Fruit fly (Drosophila melanogaster) whole organism, prepupa: ENCODE measurements around the gene HIPP1.
A peak's percentile ranks its signal among the peaks of the same experiment; 100 is the strongest.

Experiments
- CG10631 ChIP-seq: fragments of 200-800 bp; sonication (Bioruptor generic); optimal IDR thresholded peaks from 2 replicates; lab custom pipeline; 2016; ENCODE audit warnings: missing biosample characterization, missing genetic modification characterization
- CG10669 ChIP-seq: fragments of 200-800 bp; sonication (Bioruptor generic); optimal IDR thresholded peaks from 3 replicates; lab custom pipeline; 2018; ENCODE audit warnings: missing biosample characterization, mild to moderate bottlenecking, missing genetic modification characterization, moderate library complexity
- CG11762 ChIP-seq: fragments of 200-800 bp; sonication (Bioruptor generic); optimal IDR thresholded peaks from 3 replicates; lab custom pipeline; 2016; ENCODE audit warnings: missing biosample characterization, missing genetic modification characterization; ENCODE audit not compliant: insufficient read depth
- CG11902 ChIP-seq: fragments of 200-800 bp; sonication (Bioruptor generic); optimal IDR thresholded peaks from 3 replicates; lab custom pipeline; 2016; ENCODE audit warnings: missing biosample characterization, missing genetic modification characterization
- CG15336 ChIP-seq: fragments of 200-800 bp; sonication (Bioruptor generic); IDR thresholded peaks from 2 replicates; pipeline ENCODE4 v1.3.6; 2022; ENCODE audit warnings: missing biosample characterization, missing genetic modification characterization
- CG1621 ChIP-seq: fragments of 200-800 bp; sonication (Bioruptor generic); optimal IDR thresholded peaks from 3 replicates; lab custom pipeline; 2018; ENCODE audit warnings: missing biosample characterization, mild to moderate bottlenecking, missing genetic modification characterization
- CG16779 ChIP-seq: fragments of 200-800 bp; sonication (Bioruptor generic); optimal IDR thresholded peaks from 3 replicates; lab custom pipeline; 2017; ENCODE audit warnings: missing biosample characterization, mild to moderate bottlenecking, missing genetic modification characterization
- CG31627 ChIP-seq: fragments of 200-800 bp; sonication (Bioruptor generic); optimal IDR thresholded peaks from 3 replicates; lab custom pipeline; 2016; ENCODE audit warnings: missing biosample characterization, missing genetic modification characterization
- CG3919 ChIP-seq: fragments of 200-800 bp; sonication (Bioruptor generic); optimal IDR thresholded peaks from 3 replicates; lab custom pipeline; 2016; ENCODE audit warnings: missing biosample characterization, missing genetic modification characterization
- CG4318 ChIP-seq: fragments of 200-800 bp; sonication (Bioruptor generic); optimal IDR thresholded peaks from 3 replicates; lab custom pipeline; 2017; ENCODE audit warnings: missing biosample characterization, mild to moderate bottlenecking, missing genetic modification characterization
- CG6163 ChIP-seq: fragments of 200-800 bp; sonication (Bioruptor generic); IDR thresholded peaks from 3 replicates; pipeline ENCODE4 v1.3.6; 2022; ENCODE audit warnings: missing biosample characterization, missing genetic modification characterization
- CG6808 ChIP-seq: fragments of 200-800 bp; sonication (Bioruptor generic); optimal IDR thresholded peaks from 3 replicates; lab custom pipeline; 2017; ENCODE audit warnings: missing biosample characterization, missing genetic modification characterization, mild to moderate bottlenecking, moderate library complexity, missing genetic modification reagents
- CG6854 ChIP-seq: fragments of 200-800 bp; sonication (Bioruptor generic); optimal IDR thresholded peaks from 2 replicates; lab custom pipeline; 2017; ENCODE audit warnings: missing biosample characterization, mild to moderate bottlenecking, missing genetic modification characterization
- CG7368 ChIP-seq: fragments of 200-800 bp; sonication (Bioruptor generic); optimal IDR thresholded peaks from 3 replicates; lab custom pipeline; 2016; ENCODE audit warnings: missing biosample characterization, missing genetic modification characterization
- CG8119 ChIP-seq: fragments of 200-800 bp; sonication (Bioruptor generic); IDR thresholded peaks from 3 replicates; pipeline ENCODE4 v1.3.6; 2022; ENCODE audit warnings: missing biosample characterization, missing genetic modification characterization
- CG8319 ChIP-seq: fragments of 200-800 bp; sonication (Bioruptor generic); optimal IDR thresholded peaks from 3 replicates; lab custom pipeline; 2016; ENCODE audit warnings: missing biosample characterization, missing genetic modification characterization
- CG8632 ChIP-seq: fragments of 200-800 bp; sonication (Bioruptor generic); optimal IDR thresholded peaks from 3 replicates; lab custom pipeline; 2016; ENCODE audit warnings: missing biosample characterization, missing genetic modification characterization
- Eip75B ChIP-seq: fragments of 200-800 bp; sonication (Bioruptor generic); optimal IDR thresholded peaks from 3 replicates; lab custom pipeline; 2016; ENCODE audit warnings: missing biosample characterization, missing genetic modification characterization
- Eip78C ChIP-seq: fragments of 200-800 bp; sonication (Bioruptor generic); peaks from one replicate; lab custom pipeline; 2016; ENCODE audit warnings: missing biosample characterization, missing genetic modification characterization
- Ets96B ChIP-seq: fragments of 200-800 bp; optimal IDR thresholded peaks from 2 replicates; lab custom pipeline; 2019; ENCODE audit warnings: missing biosample characterization, mild to moderate bottlenecking, missing genetic modification characterization, moderate library complexity
- Gug ChIP-seq: fragments of 200-800 bp; sonication (Bioruptor generic); IDR thresholded peaks from 2 replicates; pipeline ENCODE4 v1.3.6; 2022; ENCODE audit warnings: missing biosample characterization, missing genetic modification characterization
- Hr38 ChIP-seq: sonication (Bioruptor generic); optimal IDR thresholded peaks from 2 replicates; lab custom pipeline; 2016; ENCODE audit warnings: missing biosample characterization, missing genetic modification characterization
- Hr39 ChIP-seq: fragments of 200-800 bp; sonication (Bioruptor generic); optimal IDR thresholded peaks from 2 replicates; lab custom pipeline; 2016; ENCODE audit warnings: missing biosample characterization, missing genetic modification characterization
- Hr4 ChIP-seq: fragments of 200-800 bp; sonication (Bioruptor generic); optimal IDR thresholded peaks from 3 replicates; lab custom pipeline; 2016; ENCODE audit warnings: missing biosample characterization, missing genetic modification characterization
- Met ChIP-seq: fragments of 200-800 bp; sonication (Bioruptor generic); optimal IDR thresholded peaks from 3 replicates; lab custom pipeline; 2016; ENCODE audit warnings: missing biosample characterization, missing genetic modification characterization
- OdsH ChIP-seq: fragments of 200-800 bp; sonication (Bioruptor generic); optimal IDR thresholded peaks from 3 replicates; lab custom pipeline; 2016; ENCODE audit warnings: missing biosample characterization, missing genetic modification characterization
- Smox ChIP-seq: fragments of 200-800 bp; sonication (Bioruptor generic); optimal IDR thresholded peaks from 3 replicates; lab custom pipeline; 2016; ENCODE audit warnings: missing biosample characterization, missing genetic modification characterization
- Sox102F ChIP-seq: fragments of 200-800 bp; sonication (Bioruptor generic); optimal IDR thresholded peaks from 2 replicates; lab custom pipeline; 2016; ENCODE audit warnings: missing biosample characterization, mild to moderate bottlenecking, missing genetic modification characterization
- Sox14 ChIP-seq: fragments of 200-800 bp; sonication (Bioruptor generic); optimal IDR thresholded peaks from 3 replicates; lab custom pipeline; 2016; ENCODE audit warnings: missing biosample characterization, missing genetic modification characterization
- Sox15 ChIP-seq: fragments of 200-800 bp; sonication (Bioruptor generic); optimal IDR thresholded peaks from 3 replicates; lab custom pipeline; 2016; ENCODE audit warnings: missing biosample characterization, missing genetic modification characterization
- acj6 ChIP-seq: fragments of 200-800 bp; sonication (Bioruptor generic); optimal IDR thresholded peaks from 3 replicates; lab custom pipeline; 2016; ENCODE audit warnings: missing biosample characterization, missing genetic modification characterization
- cyc ChIP-seq: fragments of 200-800 bp; sonication (Bioruptor generic); optimal IDR thresholded peaks from 3 replicates; lab custom pipeline; 2016; ENCODE audit warnings: missing biosample characterization, missing genetic modification characterization
- eg ChIP-seq: fragments of 200-800 bp; sonication (Bioruptor generic); IDR thresholded peaks from 3 replicates; pipeline ENCODE4 v1.3.6; 2022; ENCODE audit warnings: missing biosample characterization, missing genetic modification characterization
- fd59A ChIP-seq: fragments of 200-800 bp; sonication (Bioruptor generic); optimal IDR thresholded peaks from 2 replicates; lab custom pipeline; 2017; ENCODE audit warnings: missing biosample characterization, mild to moderate bottlenecking, missing genetic modification characterization, missing genetic modification reagents
- fd85E ChIP-seq: fragments of 200-800 bp; sonication (Bioruptor generic); optimal IDR thresholded peaks from 3 replicates; lab custom pipeline; 2016; ENCODE audit warnings: missing biosample characterization, missing genetic modification characterization
- fkh ChIP-seq: fragments of 200-800 bp; sonication (Bioruptor generic); optimal IDR thresholded peaks from 3 replicates; lab custom pipeline; 2017; ENCODE audit warnings: missing biosample characterization, mild to moderate bottlenecking, missing genetic modification characterization, moderate library complexity
- lz ChIP-seq: fragments of 200-800 bp; sonication (Bioruptor generic); optimal IDR thresholded peaks from 3 replicates; lab custom pipeline; 2016; ENCODE audit warnings: missing biosample characterization, missing genetic modification characterization
- net ChIP-seq: fragments of 200-800 bp; sonication (Bioruptor generic); optimal IDR thresholded peaks from 3 replicates; lab custom pipeline; 2016; ENCODE audit warnings: missing biosample characterization, missing genetic modification characterization
- spab ChIP-seq: fragments of 200-800 bp; sonication (Bioruptor generic); optimal IDR thresholded peaks from 2 replicates; lab custom pipeline; 2017; ENCODE audit warnings: missing biosample characterization, mild to moderate bottlenecking, missing genetic modification characterization, missing genetic modification reagents
- svp ChIP-seq: fragments of 200-800 bp; sonication (Bioruptor generic); peaks from one replicate; lab custom pipeline; 2016; ENCODE audit warnings: missing biosample characterization, missing genetic modification characterization
- topi ChIP-seq: fragments of 200-800 bp; sonication (Bioruptor generic); optimal IDR thresholded peaks from 3 replicates; lab custom pipeline; 2016; ENCODE audit warnings: missing biosample characterization, missing genetic modification characterization
- vri ChIP-seq: fragments of 200-800 bp; sonication (Bioruptor generic); optimal IDR thresholded peaks from 3 replicates; lab custom pipeline; 2016; ENCODE audit warnings: missing biosample characterization, mild to moderate bottlenecking, missing genetic modification characterization

HIPP1 gene

DNA sequence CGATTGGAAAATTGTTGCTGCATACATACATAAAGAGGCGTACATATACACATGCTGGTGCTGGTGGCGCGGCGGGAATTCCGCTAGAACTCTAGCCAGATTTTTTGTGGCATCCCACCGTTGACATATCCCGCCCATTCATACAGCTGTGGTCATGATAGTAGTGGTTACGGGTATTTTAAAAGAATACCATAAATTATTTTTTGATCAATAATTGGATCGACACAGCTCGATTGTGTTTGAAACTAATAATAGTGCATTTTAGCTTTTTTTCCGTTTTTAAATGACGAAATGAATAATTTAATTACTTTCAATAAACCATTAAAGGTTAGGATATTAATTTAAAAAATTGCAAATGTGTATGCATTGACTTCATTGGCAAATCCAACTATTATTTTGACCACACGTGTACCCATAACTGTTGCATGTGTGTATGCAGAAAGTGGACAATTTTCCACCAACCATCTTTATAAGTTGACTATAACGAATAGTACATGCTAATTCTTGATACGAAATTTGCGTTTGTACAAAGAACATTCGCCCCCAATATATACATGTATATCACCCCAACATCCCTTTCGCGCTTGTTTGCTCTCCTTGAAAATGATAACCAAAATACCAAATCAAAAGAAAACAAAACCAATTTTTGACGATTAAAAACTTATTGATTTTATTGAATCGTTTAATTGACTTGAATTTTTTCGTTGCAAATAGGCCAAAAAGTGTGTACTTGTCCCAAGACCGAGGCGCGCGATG is 37.4 kb upstream of the HIPP1 start (continued):
- TF ChIP-seq CG4318: no peak
- TF ChIP-seq OdsH: peak; percentile 82
- TF ChIP-seq CG10631 (GFP tag; lab: Kevin White, UChicago): peak; percentile 72
- TF ChIP-seq CG3919 (GFP tag; lab: Kevin White, UChicago): peak; percentile 85
- TF ChIP-seq vri (GFP tag; lab: Kevin White, UChicago): peak; percentile 66
- peak; percentile 81 for TF ChIP-seq Hr39
- TF ChIP-seq Eip75B (GFP tag; lab: Kevin White, UChicago): peak; percentile 85
- TF ChIP-seq cyc (GFP tag; lab: Kevin White, UChicago): peak; percentile 76
- peak; percentile 84 for TF ChIP-seq Sox14 (GFP tag; lab: Kevin White, UChicago)
- peak; percentile 56 for TF ChIP-seq CG11902 (GFP tag; lab: Kevin White, UChicago)
- peak; percentile 79 for TF ChIP-seq acj6 (GFP tag; lab: Kevin White, UChicago)
- TF ChIP-seq CG16779: peak; percentile 51
- TF ChIP-seq Smox (GFP tag; lab: Kevin White, UChicago): peak; percentile 83
- TF ChIP-seq svp (GFP tag; lab: Kevin White, UChicago): peak; percentile 91
- peak; percentile 70 for TF ChIP-seq CG11762 (GFP tag; lab: Kevin White, UChicago)
- TF ChIP-seq spab (GFP tag; lab: Kevin White, UChicago): peak; percentile 65

DNA sequence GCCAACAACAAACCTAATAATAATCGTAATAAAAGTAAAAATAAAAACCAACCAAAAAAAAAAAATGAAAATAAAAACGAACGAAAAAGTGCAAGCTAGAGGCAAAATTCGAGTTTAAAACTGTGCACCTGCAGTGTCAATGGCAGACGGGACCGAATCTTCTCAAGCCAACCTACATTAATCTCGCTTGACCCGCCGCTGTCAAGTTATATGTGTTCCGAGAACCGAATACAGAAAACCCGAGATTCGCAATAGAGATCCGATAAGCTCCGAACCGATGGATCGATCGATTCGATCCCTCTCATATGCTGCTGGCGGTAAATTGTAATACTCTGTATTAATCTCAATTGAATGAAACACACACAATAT is 36.8 kb upstream of the HIPP1 start:
- peak; percentile 94 for TF ChIP-seq svp (GFP tag; lab: Kevin White, UChicago)
- no peak for TF ChIP-seq CG31627 (GFP tag; lab: Kevin White, UChicago)

DNA sequence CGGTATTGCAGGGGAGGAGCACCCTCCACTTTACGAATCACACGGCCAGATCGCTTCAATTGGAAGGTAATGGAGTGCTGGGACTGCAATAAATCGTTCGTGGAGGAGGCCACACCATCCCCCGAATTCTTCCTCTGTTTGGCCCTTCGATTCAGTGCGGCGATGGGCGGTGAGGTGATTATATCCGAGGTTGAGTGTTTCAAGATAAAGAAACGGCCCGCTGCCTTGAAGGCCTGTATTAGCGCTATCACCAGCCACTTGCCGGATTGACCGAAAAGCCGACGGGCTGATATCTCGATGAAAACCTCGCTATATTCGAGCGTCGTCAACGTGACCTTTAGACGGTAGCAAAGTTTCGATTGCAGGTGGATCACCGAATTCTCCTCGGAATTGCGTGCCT is 32.0 kb upstream of the HIPP1 start:
- TF ChIP-seq CG4318: no peak
- no peak for TF ChIP-seq Hr4 (GFP tag; lab: Kevin White, UChicago)
- no peak for TF ChIP-seq Ets96B (tag; lab: Kevin White, UChicago)
- TF ChIP-seq CG6808: no peak
- TF ChIP-seq CG3919 (GFP tag; lab: Kevin White, UChicago): no peak
- no peak for TF ChIP-seq Gug
- TF ChIP-seq vri (GFP tag; lab: Kevin White, UChicago): no peak
- TF ChIP-seq lz (GFP tag; lab: Kevin White, UChicago): no peak
- no peak for TF ChIP-seq topi
- TF ChIP-seq CG8632 (GFP tag; lab: Kevin White, UChicago): no peak
- TF ChIP-seq fkh (GFP tag; lab: Kevin White, UChicago): no peak
- TF ChIP-seq eg (GFP tag; lab: Robert Waterston, UW): no peak

DNA sequence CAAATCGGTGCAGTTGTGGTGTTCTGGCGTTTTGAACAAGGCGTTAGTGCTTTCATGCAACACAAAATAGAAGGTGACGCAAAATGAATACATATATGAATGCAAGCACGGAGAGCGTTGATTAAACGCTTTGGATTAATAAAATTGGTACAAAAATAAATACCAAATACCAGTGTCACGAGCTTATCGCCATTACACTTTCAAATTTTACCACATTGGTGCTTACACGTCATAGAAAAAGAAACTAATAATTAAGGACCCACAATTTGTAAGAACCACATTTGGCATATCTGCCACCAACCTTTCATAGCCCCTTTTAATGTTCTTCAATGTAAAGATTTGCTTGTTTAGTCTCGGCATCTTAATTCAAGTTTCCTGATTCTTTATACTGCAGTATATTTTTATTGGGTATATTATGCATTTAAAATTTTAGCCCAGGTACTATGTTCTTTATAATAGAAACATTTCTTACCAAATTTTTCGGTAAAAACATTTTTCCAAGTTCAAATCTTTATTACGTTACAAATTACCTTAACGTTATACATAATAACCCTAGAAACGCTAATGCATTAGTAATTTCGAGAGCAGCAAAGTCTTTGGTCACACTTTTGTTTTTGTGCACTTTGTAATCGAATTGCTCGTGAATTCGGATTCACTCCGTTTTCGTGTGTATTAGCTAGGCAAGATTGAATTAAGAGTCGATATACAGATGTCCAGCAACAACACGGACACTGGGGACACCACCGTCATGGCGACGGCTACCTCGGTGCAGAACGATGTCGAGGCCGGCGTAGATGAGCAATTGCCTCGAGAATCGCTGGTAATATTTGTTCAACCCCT is 31.0 kb upstream of the HIPP1 start, which contains the start of the genes Pex16 and Pex14:
Pex16 (minus strand) TSS at position 41 of the 840 bp plus-strand sequence.
Pex14 (plus strand) TSS at position 576 of the 840 bp plus-strand sequence.
- peak; percentile 83 for TF ChIP-seq lz (GFP tag; lab: Kevin White, UChicago)
- no peak for TF ChIP-seq CG6808
- peak; percentile 89 for TF ChIP-seq Eip78C
- no peak for TF ChIP-seq Met
- TF ChIP-seq cyc (GFP tag; lab: Kevin White, UChicago): peak; percentile 83
- TF ChIP-seq eg (GFP tag; lab: Robert Waterston, UW): peak; percentile 74
- no peak for TF ChIP-seq fd85E (GFP tag; lab: Kevin White, UChicago)
- TF ChIP-seq CG6163 (GFP tag; lab: Robert Waterston, UW): peak; percentile 74
- TF ChIP-seq CG7368: peak; percentile 38
- TF ChIP-seq CG31627 (GFP tag; lab: Kevin White, UChicago): peak; percentile 86
- peak; percentile 51 for TF ChIP-seq Gug
- no peak for TF ChIP-seq vri (GFP tag; lab: Kevin White, UChicago)
- TF ChIP-seq CG8319 (GFP tag; lab: Kevin White, UChicago): peak; percentile 57
- peak; percentile 12 for TF ChIP-seq CG16779
- peak; percentile 59 for TF ChIP-seq CG15336 (GFP tag; lab: Robert Waterston, UW)
- TF ChIP-seq svp (GFP tag; lab: Kevin White, UChicago): peak; percentile 91
- TF ChIP-seq CG1621 (tag; lab: Kevin White, UChicago): no peak
- peak; percentile 64 for TF ChIP-seq net
- TF ChIP-seq Hr38 (GFP tag; lab: Kevin White, UChicago): no peak
- no peak for TF ChIP-seq Sox102F (GFP tag; lab: Kevin White, UChicago)
- peak; percentile 63 for TF ChIP-seq Sox15 (GFP tag; lab: Kevin White, UChicago)
- peak; percentile 77 for TF ChIP-seq Hr4 (GFP tag; lab: Kevin White, UChicago)
- TF ChIP-seq CG8119 (GFP tag; lab: Robert Waterston, UW): no peak
- no peak for TF ChIP-seq CG10669 (GFP tag; lab: Kevin White, UChicago)
- peak; percentile 51 for TF ChIP-seq fd59A (GFP tag; lab: Kevin White, UChicago)
- no peak for TF ChIP-seq CG6854
- TF ChIP-seq Eip75B (GFP tag; lab: Kevin White, UChicago): no peak
- no peak for TF ChIP-seq CG8632 (GFP tag; lab: Kevin White, UChicago)
